Fruit fly (Drosophila melanogaster) whole organism, wandering third instar larva: ENCODE measurements around the gene Ufd1.

Experiments used
- Abd-B ChIP-seq: fragments of >200 bp; optimal IDR thresholded peaks from 2 replicates; lab custom pipeline; 2017; ENCODE audit warnings: missing biosample characterization, missing genetic modification characterization
- CG32264 ChIP-seq: fragments of 200-800 bp; sonication (Bioruptor generic); optimal IDR thresholded peaks from 2 replicates; lab custom pipeline; 2016; ENCODE audit warnings: missing biosample characterization, missing genetic modification characterization
- CG9705 ChIP-seq: fragments of 200-800 bp; sonication (Bioruptor generic); optimal IDR thresholded peaks from 2 replicates; lab custom pipeline; 2018; ENCODE audit warnings: missing biosample characterization, mild to moderate bottlenecking, missing genetic modification characterization
- CrebA ChIP-seq: fragments of 200-800 bp; sonication (Bioruptor generic); optimal IDR thresholded peaks from 2 replicates; lab custom pipeline; 2016; ENCODE audit warnings: missing biosample characterization, mild to moderate bottlenecking, missing genetic modification characterization, borderline replicate concordance
- Dfd ChIP-seq: fragments of >200 bp; optimal IDR thresholded peaks from 2 replicates; lab custom pipeline; 2017; ENCODE audit warnings: missing biosample characterization, missing genetic modification characterization
- Dif ChIP-seq: fragments of 200-275, 200-300 bp; sonication (Bioruptor generic); optimal IDR thresholded peaks from 2 replicates; lab custom pipeline; 2018; ENCODE audit warnings: missing biosample characterization, missing genetic modification characterization; ENCODE audit not compliant: partially characterized antibody
- GATAd ChIP-seq: sonication (Bioruptor generic); optimal IDR thresholded peaks from 2 replicates; lab custom pipeline; 2016; ENCODE audit warnings: missing biosample characterization, missing genetic modification characterization
- HLH106 ChIP-seq: fragments of 200-800 bp; optimal IDR thresholded peaks from 3 replicates; lab custom pipeline; 2019; ENCODE audit warnings: missing biosample characterization, mild to moderate bottlenecking, missing genetic modification characterization, moderate library complexity
- Hnf4 ChIP-seq: fragments of 200-800 bp; sonication (Bioruptor generic); optimal IDR thresholded peaks from 2 replicates; lab custom pipeline; 2016; ENCODE audit warnings: missing biosample characterization, mild to moderate bottlenecking, missing genetic modification characterization
- Hr78 ChIP-seq: fragments of >200 bp; optimal IDR thresholded peaks from 2 replicates; lab custom pipeline; 2017; ENCODE audit warnings: missing biosample characterization, missing genetic modification characterization
- Hr83 ChIP-seq: fragments of 200-300 bp; sonication (Bioruptor generic); optimal IDR thresholded peaks from 2 replicates; lab custom pipeline; 2016; ENCODE audit warnings: missing biosample characterization, mild to moderate bottlenecking, missing genetic modification characterization, moderate library complexity; ENCODE audit not compliant: poor library complexity, severe bottlenecking
- Jra ChIP-seq: sonication (Bioruptor generic); optimal IDR thresholded peaks from 2 replicates; lab custom pipeline; 2016; ENCODE audit warnings: missing biosample characterization, missing genetic modification characterization
- Mio ChIP-seq: sonication (Bioruptor generic); optimal IDR thresholded peaks from 2 replicates; lab custom pipeline; 2016; ENCODE audit warnings: missing biosample characterization, missing genetic modification characterization
- Myc ChIP-seq: fragments of >200 bp; optimal IDR thresholded peaks from 2 replicates; lab custom pipeline; 2017
- N ChIP-seq: fragments of >200 bp; optimal IDR thresholded peaks from 2 replicates; lab custom pipeline; 2018; ENCODE audit warnings: missing biosample characterization, missing external identifiers, missing genetic modification characterization
- OdsH ChIP-seq: fragments of 200-800 bp; sonication (Bioruptor generic); optimal IDR thresholded peaks from 2 replicates; lab custom pipeline; 2016; ENCODE audit warnings: missing biosample characterization, mild to moderate bottlenecking, missing genetic modification characterization
- Rel ChIP-seq, 2 experiments: fragments of 200-800 bp; sonication (Bioruptor generic) in 1 of 2; optimal IDR thresholded peaks; 2 replicates in 1 of 2; 3 replicates in 1 of 2; lab custom pipeline; 2016 to 2019; ENCODE audit warnings: mild to moderate bottlenecking in 2 of 2, missing biosample characterization in 2 of 2, missing genetic modification characterization in 2 of 2, moderate library complexity in 1 of 2
- Sp1 ChIP-seq: fragments of 200-800 bp; sonication (Bioruptor generic); optimal IDR thresholded peaks from 3 replicates; lab custom pipeline; 2019; ENCODE audit warnings: missing biosample characterization, mild to moderate bottlenecking, missing genetic modification characterization, moderate library complexity
- Vsx2 ChIP-seq: fragments of 200-300, 225-300 bp; sonication (Bioruptor generic); optimal IDR thresholded peaks from 2 replicates; lab custom pipeline; 2018; ENCODE audit warnings: missing biosample characterization, missing genetic modification characterization; ENCODE audit not compliant: partially characterized antibody
- br ChIP-seq: fragments of 200-800 bp; sonication (Bioruptor generic); optimal IDR thresholded peaks from 2 replicates; lab custom pipeline; 2016; ENCODE audit warnings: missing biosample characterization, missing genetic modification characterization
- brk ChIP-seq: fragments of 200-800 bp; sonication (Bioruptor generic); optimal IDR thresholded peaks from 2 replicates; lab custom pipeline; 2016; ENCODE audit warnings: missing biosample characterization, mild to moderate bottlenecking, missing genetic modification characterization
- dl ChIP-seq, 2 experiments: fragments of 175-275, 200-275 bp in 1 of 2; fragments of 200-275 bp in 1 of 2; sonication (Bioruptor generic); optimal IDR thresholded peaks; lab custom pipeline; 2018; ENCODE audit warnings: mild to moderate bottlenecking in 2 of 2, missing biosample characterization in 2 of 2, missing genetic modification characterization in 2 of 2, moderate library complexity in 2 of 2; ENCODE audit not compliant: partially characterized antibody in 2 of 2, insufficient read depth in 1 of 2
- dmrt93B ChIP-seq: fragments of 200-800 bp; sonication (Bioruptor generic); optimal IDR thresholded peaks from 2 replicates; lab custom pipeline; 2018; ENCODE audit warnings: missing biosample characterization, mild to moderate bottlenecking, missing genetic modification characterization
- dsf ChIP-seq: sonication (Bioruptor generic); optimal IDR thresholded peaks from 2 replicates; lab custom pipeline; 2016; ENCODE audit warnings: missing biosample characterization, missing genetic modification characterization, borderline replicate concordance
- ey ChIP-seq: fragments of 200-800 bp; sonication (Bioruptor generic); optimal IDR thresholded peaks from 2 replicates; lab custom pipeline; 2016; ENCODE audit warnings: missing biosample characterization, missing genetic modification characterization
- foxo ChIP-seq, 2 experiments: fragments of 200-800 bp; sonication (Bioruptor generic); optimal IDR thresholded peaks; 2 replicates in 1 of 2; 3 replicates in 1 of 2; lab custom pipeline; 2016 to 2017; ENCODE audit warnings: missing biosample characterization in 2 of 2, missing genetic modification characterization in 2 of 2
- fru ChIP-seq: fragments of 200-800 bp; sonication (Bioruptor generic); optimal IDR thresholded peaks from 3 replicates; lab custom pipeline; 2016; ENCODE audit warnings: missing biosample characterization, mild to moderate bottlenecking, missing genetic modification characterization
- h ChIP-seq: fragments of 200-800 bp; sonication (Bioruptor generic); optimal IDR thresholded peaks from 3 replicates; lab custom pipeline; 2016; ENCODE audit warnings: missing biosample characterization, mild to moderate bottlenecking, missing genetic modification characterization
- jim ChIP-seq: fragments of 175-275, 200-325 bp; sonication (Bioruptor generic); optimal IDR thresholded peaks from 2 replicates; lab custom pipeline; 2016; ENCODE audit warnings: missing biosample characterization, mild to moderate bottlenecking, missing genetic modification characterization
- lola ChIP-seq: fragments of >200 bp; optimal IDR thresholded peaks from 2 replicates; lab custom pipeline; 2017; ENCODE audit warnings: missing biosample characterization, missing genetic modification characterization
- pan ChIP-seq: fragments of >200 bp; optimal IDR thresholded peaks from 2 replicates; lab custom pipeline; 2017
- psq ChIP-seq: fragments of 200-800 bp; sonication (Bioruptor generic); optimal IDR thresholded peaks from 3 replicates; lab custom pipeline; 2017; ENCODE audit warnings: missing biosample characterization, mild to moderate bottlenecking, missing genetic modification characterization, moderate library complexity
- rgr ChIP-seq: fragments of 200-800 bp; sonication (Bioruptor generic); optimal IDR thresholded peaks from 3 replicates; lab custom pipeline; 2016; ENCODE audit warnings: missing biosample characterization, mild to moderate bottlenecking, missing genetic modification characterization
- sage ChIP-seq: fragments of 200-800 bp; sonication (Bioruptor generic); optimal IDR thresholded peaks from 2 replicates; lab custom pipeline; 2016; ENCODE audit warnings: missing biosample characterization, mild to moderate bottlenecking, missing genetic modification characterization
- sv ChIP-seq: fragments of 200-800 bp; sonication (Bioruptor generic); optimal IDR thresholded peaks from 3 replicates; lab custom pipeline; 2016; ENCODE audit warnings: missing biosample characterization, missing genetic modification characterization
- tai ChIP-seq: sonication (Bioruptor generic); optimal IDR thresholded peaks from 2 replicates; lab custom pipeline; 2016; ENCODE audit warnings: missing biosample characterization, missing genetic modification characterization
- usp ChIP-seq: fragments of >200 bp; optimal IDR thresholded peaks from 2 replicates; lab custom pipeline; 2017; ENCODE audit warnings: missing biosample characterization, missing genetic modification characterization
- woc ChIP-seq: sonication (Bioruptor generic); optimal IDR thresholded peaks from 2 replicates; lab custom pipeline; 2016; ENCODE audit warnings: missing biosample characterization, mild to moderate bottlenecking, missing genetic modification characterization

The Ufd1 gene

dm6 chr3L:11123088-11123487 is at the start of gene Ufd1, which contains the start of gene NaPi-III:
TSS of gene Ufd1 (minus strand) at chr3L:11123216.
TSS of gene NaPi-III (plus strand) at chr3L:11123348.
- TF ChIP-seq tai (GFP tag; lab: Kevin White, UChicago) (no peak), HLH106 (tag; lab: Kevin White, UChicago) (peak; percentile 21), dmrt93B (GFP tag; lab: Kevin White, UChicago) (no peak), Dif (GFP tag; lab: Kevin White, UChicago) (no peak), pan (no peak), foxo (GFP tag; optimal IDR thresholded peaks at IDR 0.05; lab: Kevin White, UChicago) (peak in 1 of 2 experiments; percentile 30), dl (GFP tag; optimal IDR thresholded peaks at IDR 0.05; lab: Kevin White, UChicago; ENCODE audit: insufficient read depth in 1 of 2, partially characterized antibody in 2 of 2) (no peak), Vsx2 (GFP tag; lab: Kevin White, UChicago) (no peak), Hnf4 (GFP tag; lab: Kevin White, UChicago) (no peak), fru (GFP tag; lab: Kevin White, UChicago) (no peak), Mio (no peak), OdsH (GFP tag; lab: Kevin White, UChicago) (no peak), Abd-B (no peak), lola (GFP tag; lab: Kevin White, UChicago) (no peak), Dfd (GFP tag; lab: Kevin White, UChicago) (no peak), jim (peak; percentile 81), ey (no peak), Hr83 (GFP tag; lab: Kevin White, UChicago) (peak; percentile 62), GATAd (GFP tag; lab: Kevin White, UChicago) (no peak), sage (GFP tag; lab: Kevin White, UChicago) (no peak), usp (GFP tag; lab: Kevin White, UChicago) (no peak), br (GFP tag; lab: Kevin White, UChicago) (no peak), Hr78 (GFP tag; lab: Kevin White, UChicago) (no peak), Rel (GFP tag; optimal IDR thresholded peaks at IDR 0.05; lab: Kevin White, UChicago) (no peak), Rel (tag; optimal IDR thresholded peaks at IDR 0.05; lab: Kevin White, UChicago) (peak; percentile 59), psq (no peak), rgr (peak; percentile 29), Sp1 (peak; percentile 36), dsf (GFP tag; lab: Kevin White, UChicago) (no peak), brk (GFP tag; lab: Kevin White, UChicago) (no peak), CG9705 (GFP tag; lab: Kevin White, UChicago) (no peak), h (GFP tag; lab: Kevin White, UChicago) (peak; percentile 43), Myc (lab: Kevin White, UChicago) (peak; percentile 74), CG32264 (GFP tag; lab: Kevin White, UChicago) (no peak), N (GFP tag; lab: Kevin White, UChicago) (no peak), sv (no peak), woc (GFP tag; lab: Kevin White, UChicago) (no peak), Jra (peak; percentile 51), CrebA (GFP tag; lab: Kevin White, UChicago) (no peak)

- TF ChIP-seq psq (peak; percentile 9), dmrt93B (GFP tag; lab: Kevin White, UChicago) (peak; percentile 74), OdsH (GFP tag; lab: Kevin White, UChicago) (peak; percentile 64), GATAd (GFP tag; lab: Kevin White, UChicago) (no peak), HLH106 (tag; lab: Kevin White, UChicago) (peak; percentile 45), brk (GFP tag; lab: Kevin White, UChicago) (no peak), foxo (GFP tag; optimal IDR thresholded peaks at IDR 0.05; lab: Kevin White, UChicago) (peak in 1 of 2 experiments; percentile 30), Sp1 (peak; percentile 57), fru (GFP tag; lab: Kevin White, UChicago) (peak; percentile 63), h (GFP tag; lab: Kevin White, UChicago) (peak; percentile 72), Mio (no peak), Hr83 (GFP tag; lab: Kevin White, UChicago) (peak; percentile 87), rgr (peak; percentile 82), Hr78 (GFP tag; lab: Kevin White, UChicago) (no peak), Dif (GFP tag; lab: Kevin White, UChicago) (no peak), br (GFP tag; lab: Kevin White, UChicago) (peak; percentile 80), ey (peak; percentile 15), CG9705 (GFP tag; lab: Kevin White, UChicago) (peak; percentile 56)
Measured at dm6 chr3L:11169299-11170181, 46.5 kb upstream of the Ufd1 start, which contains the start of the genes wls and Adck5. TSS of gene wls (minus strand) at chr3L:11169625. TSS of gene Adck5 (plus strand) at chr3L:11169817.
